Fruit fly (Drosophila melanogaster) whole organism: ENCODE data around the gene CG42847.

Source experiments
- CG8478 ChIP-seq: fragments of >200 bp; optimal IDR thresholded peaks from 2 replicates; lab custom pipeline; 2018; ENCODE audit warnings: inconsistent platforms
- Dll ChIP-seq: fragments of >200 bp; optimal IDR thresholded peaks from 2 replicates; lab custom pipeline; 2017
- EcR ChIP-seq, 2 experiments: fragments of >200 bp; optimal IDR thresholded peaks; 2 replicates each; lab custom pipeline; 2017; ENCODE audit warnings: missing biosample characterization in 2 of 2, missing genetic modification characterization in 2 of 2, missing genetic modification reagents in 2 of 2
- pan ChIP-seq: fragments of >200 bp; optimal IDR thresholded peaks from 2 replicates; lab custom pipeline; 2017
- psq ChIP-seq: fragments of >200 bp; optimal IDR thresholded peaks from 2 replicates; lab custom pipeline; 2017
- usp ChIP-seq: fragments of >200 bp; optimal IDR thresholded peaks from 2 replicates; lab custom pipeline; 2017; ENCODE audit warnings: missing biosample characterization, missing genetic modification characterization, mixed read lengths

The CG42847 gene

DNA sequence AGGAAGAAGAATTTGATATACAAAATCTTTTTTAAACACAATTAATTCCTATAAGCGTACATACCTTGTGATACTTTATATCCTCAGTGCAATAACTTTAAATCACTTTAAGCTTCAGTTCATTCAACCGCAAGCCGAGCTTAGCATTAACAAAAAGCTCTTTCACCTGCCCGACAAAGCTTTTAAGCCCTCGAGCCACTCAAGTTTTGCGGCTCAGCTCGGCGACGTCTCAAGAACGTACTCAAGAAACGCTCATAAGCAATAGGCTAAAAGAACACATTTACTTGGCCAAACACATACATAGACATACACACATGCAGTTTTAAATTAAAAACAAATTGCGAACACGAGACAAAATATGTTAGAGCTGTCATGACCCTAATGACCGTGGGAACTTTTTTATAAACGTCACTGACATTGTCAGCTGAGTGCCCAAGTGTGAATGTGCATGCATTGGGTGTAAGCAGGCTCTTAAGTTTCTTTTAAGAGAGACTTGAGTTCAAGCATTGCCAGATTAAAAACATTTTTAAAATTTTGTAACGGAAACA lies 18.8 kb downstream of the CG42847 start:
- TF ChIP-seq EcR (GFP tag; optimal IDR thresholded peaks at IDR 0.05; lab: Kevin White, UChicago) (no peak), Dll (lab: Kevin White, UChicago) (no peak), pan (lab: Kevin White, UChicago) (no peak), CG8478 (lab: Kevin White, UChicago) (no peak), usp (GFP tag; lab: Kevin White, UChicago) (no peak), psq (lab: Kevin White, UChicago) (no peak)

DNA sequence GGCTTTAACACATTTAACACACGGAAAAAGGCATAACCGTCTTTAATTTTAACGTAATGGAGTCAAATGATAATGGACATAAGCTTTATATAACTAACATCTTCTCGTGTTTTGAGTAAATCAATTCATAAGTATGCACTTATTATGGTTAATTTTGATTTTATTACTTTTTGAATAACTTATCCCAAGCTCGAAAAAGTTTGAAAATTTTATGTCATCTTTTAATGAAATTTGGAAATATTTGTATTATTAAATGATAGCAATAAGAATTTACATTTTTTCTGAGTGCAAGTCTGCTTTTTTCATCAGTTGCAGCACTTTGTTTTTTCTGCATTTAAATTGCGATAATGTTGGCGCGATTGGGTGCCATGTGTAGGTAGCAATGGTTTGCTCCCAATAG lies 20.1 kb downstream of the CG42847 start:
- TF ChIP-seq usp (GFP tag; lab: Kevin White, UChicago) (no peak), pan (lab: Kevin White, UChicago) (no peak), CG8478 (lab: Kevin White, UChicago) (no peak), EcR (GFP tag; optimal IDR thresholded peaks at IDR 0.05; lab: Kevin White, UChicago) (no peak), psq (lab: Kevin White, UChicago) (no peak), Dll (lab: Kevin White, UChicago) (no peak)

DNA sequence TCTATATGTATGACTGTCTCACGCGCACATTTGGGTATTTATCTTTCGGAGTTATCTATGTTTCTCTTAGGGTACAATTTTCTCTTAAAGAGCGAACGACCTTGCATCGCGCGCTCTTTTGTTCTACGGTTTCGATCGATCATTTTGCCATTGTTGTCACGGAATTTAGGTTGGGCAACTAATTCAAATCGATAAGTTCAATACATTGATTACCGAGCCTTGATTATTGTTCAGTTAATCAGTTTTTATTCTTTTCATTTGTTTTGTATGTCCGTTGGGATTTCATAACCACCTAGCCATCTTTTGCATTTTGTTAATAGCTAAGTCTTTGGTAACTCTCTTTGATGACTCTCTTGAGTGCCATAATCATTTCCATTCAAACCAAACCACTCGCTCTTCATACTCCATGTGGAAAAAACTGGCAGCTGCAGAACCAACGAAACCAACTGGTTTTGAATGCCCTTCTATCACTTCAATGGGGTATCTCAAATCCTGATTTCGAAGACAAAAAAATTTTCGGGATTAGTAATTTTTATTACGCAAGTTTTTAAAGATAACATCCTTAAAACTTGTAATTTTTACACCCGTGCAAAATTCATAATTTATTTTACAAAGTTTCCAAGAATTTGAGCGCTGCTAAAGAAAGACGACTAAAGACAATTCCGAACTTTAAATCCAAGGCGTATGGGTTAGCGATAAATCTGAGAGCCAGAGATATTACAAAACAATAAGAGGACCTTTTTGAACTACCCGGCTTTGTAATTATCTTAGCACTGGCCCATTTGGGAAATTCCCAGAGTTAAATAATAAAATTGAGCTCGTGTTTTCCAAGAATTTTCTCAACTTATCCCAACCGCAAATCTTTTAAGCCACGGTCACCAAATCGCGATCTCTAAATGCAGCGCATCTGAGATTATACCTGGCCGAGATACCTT lies 20.9 kb downstream of the CG42847 start:
- TF ChIP-seq pan (lab: Kevin White, UChicago) = no peak
- peak; percentile 42 for TF ChIP-seq CG8478 (lab: Kevin White, UChicago)

DNA sequence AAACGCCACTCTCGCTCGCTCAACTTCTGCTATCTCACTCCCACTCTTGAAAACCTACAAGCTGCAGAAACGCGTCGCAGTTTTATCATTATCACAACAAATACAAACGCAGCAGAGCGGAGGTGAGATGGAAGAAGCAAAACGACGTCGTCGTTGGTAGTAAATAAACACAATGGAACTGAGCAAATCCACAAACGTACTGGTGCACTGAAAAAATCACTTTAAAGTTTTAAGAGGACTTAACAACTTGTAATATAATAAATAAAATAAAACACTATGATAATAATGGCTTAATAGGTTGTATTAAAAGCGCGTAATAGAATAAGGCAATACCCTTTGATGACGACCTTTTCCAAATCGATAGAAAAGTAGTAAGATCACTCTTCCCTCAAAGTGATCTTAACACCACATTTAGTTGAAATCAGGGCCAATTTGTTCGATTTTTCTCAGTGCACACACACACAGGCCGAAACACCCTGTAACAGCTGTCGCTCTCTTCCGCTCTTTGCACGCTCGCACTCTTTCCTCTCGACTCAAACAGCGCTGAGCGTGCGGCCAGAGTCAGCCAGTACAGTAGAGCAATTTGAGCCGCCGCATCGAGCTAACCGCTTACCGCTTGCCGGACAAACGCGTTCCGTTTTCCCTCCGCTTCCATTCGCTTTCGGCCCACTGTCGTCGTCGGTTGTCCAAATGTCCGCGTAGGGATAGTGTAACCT lies 21.7 kb downstream of the CG42847 start:
- TF ChIP-seq EcR (GFP tag; optimal IDR thresholded peaks at IDR 0.05; lab: Kevin White, UChicago) (no peak), Dll (lab: Kevin White, UChicago) (no peak), usp (GFP tag; lab: Kevin White, UChicago) (no peak), psq (lab: Kevin White, UChicago) (no peak), pan (lab: Kevin White, UChicago) (no peak), CG8478 (lab: Kevin White, UChicago) (no peak)

DNA sequence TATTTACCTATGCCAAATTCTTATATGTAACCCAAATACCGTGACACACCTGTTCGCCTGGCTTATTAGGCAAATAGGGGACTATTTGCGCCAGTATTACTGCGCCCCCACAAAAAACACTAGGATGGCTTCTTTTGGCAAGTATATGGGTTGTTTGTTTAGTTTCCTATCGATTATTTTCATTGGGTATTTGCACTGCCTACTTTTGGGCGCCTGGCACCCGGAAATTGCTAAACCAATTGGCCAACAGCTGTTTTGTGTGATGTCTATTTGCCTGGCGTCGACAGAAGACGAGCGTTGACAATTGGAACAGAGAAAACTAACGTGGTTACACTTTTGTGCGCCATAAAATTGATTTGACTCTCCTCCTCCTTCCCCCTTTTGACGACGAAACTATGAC lies 25.3 kb downstream of the CG42847 start:
- TF ChIP-seq Dll (lab: Kevin White, UChicago) = no peak
- TF ChIP-seq usp (GFP tag; lab: Kevin White, UChicago) = no peak
- no peak for TF ChIP-seq psq (lab: Kevin White, UChicago)
- no peak for TF ChIP-seq EcR (GFP tag; optimal IDR thresholded peaks at IDR 0.05; lab: Kevin White, UChicago)
- no peak for TF ChIP-seq pan (lab: Kevin White, UChicago)
- no peak for TF ChIP-seq CG8478 (lab: Kevin White, UChicago)

DNA sequence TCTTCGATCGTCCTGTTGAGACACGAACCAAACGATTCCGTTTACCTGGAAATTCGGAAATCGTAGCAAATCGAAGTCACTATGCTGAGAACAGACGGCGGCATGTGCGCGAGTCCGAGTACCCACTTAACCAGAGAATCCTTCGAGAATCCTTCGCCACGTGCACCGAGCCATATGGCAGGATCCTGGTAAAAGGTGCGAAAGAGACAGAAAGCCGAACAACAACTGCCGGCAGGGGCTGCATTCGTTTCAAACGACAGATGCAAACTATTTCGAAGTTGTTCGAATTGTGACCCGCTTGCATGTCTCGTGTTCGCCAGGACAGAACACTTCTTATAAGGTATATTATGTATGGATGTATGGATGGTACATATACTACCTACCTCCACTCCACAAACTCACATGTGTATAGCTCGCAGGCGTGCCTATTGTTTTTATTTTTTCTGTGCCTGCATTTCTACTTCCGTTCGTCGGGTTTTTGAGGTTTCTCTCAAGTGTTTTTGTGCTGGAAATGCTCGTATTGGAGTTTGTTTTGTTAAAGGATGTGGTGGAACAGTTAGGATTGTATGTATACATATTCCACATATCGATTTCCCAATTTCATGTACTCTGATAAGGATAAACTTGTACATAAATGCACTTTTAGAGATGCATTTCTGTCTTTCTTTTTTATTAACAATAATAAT lies 26.8 kb downstream of the CG42847 start:
- TF ChIP-seq CG8478 (lab: Kevin White, UChicago) (no peak), EcR (GFP tag; optimal IDR thresholded peaks at IDR 0.05; lab: Kevin White, UChicago) (no peak), Dll (lab: Kevin White, UChicago) (no peak), usp (GFP tag; lab: Kevin White, UChicago) (no peak), psq (lab: Kevin White, UChicago) (no peak), pan (lab: Kevin White, UChicago) (no peak)

DNA sequence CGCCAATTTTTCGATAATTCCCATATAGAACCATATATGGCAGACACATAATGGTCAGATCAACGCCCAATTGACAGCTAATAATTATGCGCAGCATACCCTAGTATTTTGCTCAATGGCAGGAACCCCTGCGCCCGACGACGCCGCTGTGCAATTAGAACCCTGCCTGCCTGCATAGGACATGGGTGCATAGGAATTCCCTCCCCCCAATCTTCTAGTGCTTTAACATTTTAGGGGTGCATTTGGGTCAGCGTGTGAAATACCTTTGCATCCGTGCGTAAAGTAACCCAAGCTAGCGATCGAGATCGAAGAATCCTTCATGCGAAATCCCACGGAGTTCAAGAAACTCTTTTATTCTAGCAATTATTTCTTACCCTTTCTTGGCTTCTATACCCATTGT lies 27.5 kb downstream of the CG42847 start:
- no peak for TF ChIP-seq pan (lab: Kevin White, UChicago)
- TF ChIP-seq CG8478 (lab: Kevin White, UChicago) = no peak
- no peak for TF ChIP-seq EcR (GFP tag; optimal IDR thresholded peaks at IDR 0.05; lab: Kevin White, UChicago)
- no peak for TF ChIP-seq usp (GFP tag; lab: Kevin White, UChicago)
- no peak for TF ChIP-seq psq (lab: Kevin White, UChicago)

DNA sequence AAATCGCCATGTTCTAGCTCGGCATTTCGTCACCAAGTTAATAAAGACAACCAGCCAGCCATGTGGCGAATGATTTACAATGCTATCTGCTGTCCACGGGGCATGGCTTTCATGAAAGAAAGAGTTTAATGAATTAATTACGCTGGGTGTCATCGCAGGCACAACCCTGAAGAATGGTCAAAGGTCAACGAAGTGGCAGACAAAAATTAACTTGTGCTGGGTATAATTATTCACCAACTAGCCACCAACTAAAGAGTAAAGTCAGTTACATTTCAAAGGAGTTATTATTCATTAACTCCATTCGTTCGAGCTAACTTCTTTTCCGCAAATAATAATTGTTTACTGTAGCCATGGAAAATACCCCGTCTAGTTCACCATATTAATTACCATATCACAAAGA lies 29.8 kb downstream of the CG42847 start:
- TF ChIP-seq EcR (GFP tag; optimal IDR thresholded peaks at IDR 0.05; lab: Kevin White, UChicago) = no peak
- TF ChIP-seq Dll (lab: Kevin White, UChicago) = no peak
- no peak for TF ChIP-seq usp (GFP tag; lab: Kevin White, UChicago)
- TF ChIP-seq pan (lab: Kevin White, UChicago) = no peak
- no peak for TF ChIP-seq CG8478 (lab: Kevin White, UChicago)
- no peak for TF ChIP-seq psq (lab: Kevin White, UChicago)

DNA sequence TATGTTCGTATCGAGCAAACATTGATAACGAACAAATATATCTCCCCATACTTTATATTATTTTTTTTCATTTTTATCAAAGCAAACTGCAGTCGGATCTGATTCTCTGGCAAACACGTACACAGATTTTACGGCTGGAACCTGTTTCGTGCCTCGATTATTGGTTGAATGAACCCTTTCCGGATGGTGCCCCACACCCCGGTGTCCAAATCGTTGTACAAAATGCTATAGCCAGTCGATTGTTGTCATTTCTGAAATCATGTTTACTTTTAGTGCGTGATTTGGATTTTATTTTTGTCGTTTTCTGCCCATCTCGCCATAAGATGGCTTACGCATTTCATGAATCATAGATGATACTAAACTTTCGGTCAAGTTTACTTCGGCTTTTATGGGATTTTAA lies 30.2 kb downstream of the CG42847 start:
- TF ChIP-seq pan (lab: Kevin White, UChicago) (no peak), psq (lab: Kevin White, UChicago) (no peak), usp (GFP tag; lab: Kevin White, UChicago) (no peak), CG8478 (lab: Kevin White, UChicago) (no peak), Dll (lab: Kevin White, UChicago) (no peak), EcR (GFP tag; optimal IDR thresholded peaks at IDR 0.05; lab: Kevin White, UChicago) (peak; percentile 42 to 64)

DNA sequence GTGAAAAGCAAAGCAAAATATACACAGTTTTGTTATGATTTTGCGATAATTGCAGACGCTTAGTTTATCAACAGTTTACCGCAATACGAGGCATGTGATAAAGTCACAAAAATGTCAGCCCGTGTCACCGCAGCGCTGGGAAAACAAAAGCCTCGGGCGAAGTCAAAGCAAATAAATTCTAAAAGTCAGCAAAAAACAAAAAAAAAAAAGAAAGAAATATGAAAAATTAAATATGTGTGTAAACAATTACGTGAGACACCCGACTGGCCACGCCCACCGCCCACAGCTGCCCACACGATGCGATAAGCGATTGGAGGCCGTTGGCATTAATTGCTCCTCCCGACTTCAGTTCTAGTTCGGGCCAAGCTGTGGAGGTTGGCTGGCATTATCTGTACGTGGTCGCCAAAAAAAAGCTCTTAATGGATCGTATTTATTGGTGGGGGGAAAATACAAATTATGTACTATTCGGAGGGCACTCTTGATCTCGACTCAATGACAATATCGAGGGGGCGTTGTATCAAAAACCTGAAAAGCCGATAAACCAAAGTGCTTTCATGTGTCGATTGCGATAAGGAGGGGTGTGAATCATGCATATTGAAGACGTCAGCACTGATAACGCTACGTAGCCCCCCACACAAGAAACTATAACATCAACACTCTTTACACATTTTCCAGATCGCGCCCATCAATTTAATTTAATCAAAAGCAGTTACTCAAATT lies 31.9 kb downstream of the CG42847 start:
- no peak for TF ChIP-seq pan (lab: Kevin White, UChicago)
- no peak for TF ChIP-seq psq (lab: Kevin White, UChicago)
- no peak for TF ChIP-seq usp (GFP tag; lab: Kevin White, UChicago)
